Worm (Caenorhabditis elegans) whole organism, L1 larva: ENCODE measurements around the gene his-70.

Experiments used
- C04F5.9 ChIP-seq: sonication (generic microtip); optimal IDR thresholded peaks from 2 replicates; lab custom pipeline; 2016; ENCODE audit warnings: missing genetic modification characterization, missing compliant biosample characterization
- F16B12.6 ChIP-seq: fragments of 150-350 bp; optimal IDR thresholded peaks from 2 replicates; lab custom pipeline; 2014; ENCODE audit warnings: missing biosample characterization, missing genetic modification characterization
- Y116A8C.19 ChIP-seq: sonication (generic microtip); optimal IDR thresholded peaks from 2 replicates; lab custom pipeline; 2016; ENCODE audit warnings: missing compliant biosample characterization, missing genetic modification characterization, borderline replicate concordance
- alr-1 ChIP-seq: fragments of 200-800 bp; sonication (Bioruptor generic); optimal IDR thresholded peaks from 2 replicates; lab custom pipeline; 2018; ENCODE audit warnings: borderline replicate concordance, mild to moderate bottlenecking, missing genetic modification characterization, missing compliant biosample characterization
- ceh-82 ChIP-seq, 3 experiments: fragments of 150-350 bp in 1 of 3; sonication (generic microtip) in 2 of 3; optimal IDR thresholded peaks; 2 replicates each; lab custom pipeline; 2014 to 2017; ENCODE audit warnings: missing biosample characterization in 3 of 3, missing genetic modification characterization in 3 of 3
- dpl-1 ChIP-seq, 3 experiments: fragments of 150-350 bp in 2 of 3; sonication (generic microtip) in 1 of 3; optimal IDR thresholded peaks; 2 replicates each; lab custom pipeline; 2014 to 2017; ENCODE audit warnings: missing biosample characterization in 3 of 3, missing genetic modification characterization in 3 of 3, missing genetic modification reagents in 3 of 3
- dsc-1 ChIP-seq: sonication (generic microtip); optimal IDR thresholded peaks from 2 replicates; lab custom pipeline; 2016; ENCODE audit warnings: mild to moderate bottlenecking, missing genetic modification characterization, missing compliant biosample characterization
- efl-1 ChIP-seq, 4 experiments: fragments of 150-350 bp; optimal IDR thresholded peaks in 3 of 4; peaks in 1 of 4; 1 replicate in 1 of 4; 2 replicates in 3 of 4; lab custom pipeline; 2014; ENCODE audit warnings: missing biosample characterization in 2 of 4, missing genetic modification characterization in 2 of 4, missing genetic modification reagents in 2 of 4
- efl-3 ChIP-seq: fragments of 200-800 bp; sonication (Bioruptor generic); optimal IDR thresholded peaks from 2 replicates; lab custom pipeline; 2018; ENCODE audit warnings: mild to moderate bottlenecking, missing genetic modification characterization, missing compliant biosample characterization
- egl-13 ChIP-seq: sonication (generic microtip); optimal IDR thresholded peaks from 2 replicates; lab custom pipeline; 2016; ENCODE audit warnings: missing genotype, missing genetic modification reagents, missing genetic modification characterization, missing compliant biosample characterization
- elt-2 ChIP-seq: sonication (generic microtip); optimal IDR thresholded peaks from 2 replicates; lab custom pipeline; 2016; ENCODE audit warnings: missing genetic modification characterization, mild to moderate bottlenecking, inconsistent platforms, missing compliant biosample characterization, missing genetic modification reagents
- fkh-10 ChIP-seq: sonication (generic microtip); optimal IDR thresholded peaks from 2 replicates; lab custom pipeline; 2017; ENCODE audit warnings: missing biosample characterization, missing genetic modification reagents, missing genetic modification characterization
- fkh-4 ChIP-seq: sonication (generic microtip); optimal IDR thresholded peaks from 2 replicates; lab custom pipeline; 2016; ENCODE audit warnings: missing compliant biosample characterization, missing genetic modification characterization, borderline replicate concordance
- fkh-8 ChIP-seq: sonication (generic microtip); optimal IDR thresholded peaks from 2 replicates; lab custom pipeline; 2016; ENCODE audit warnings: mild to moderate bottlenecking, missing genetic modification characterization, missing compliant biosample characterization
- hlh-17 ChIP-seq: fragments of 200-800 bp; sonication (Bioruptor generic); optimal IDR thresholded peaks from 2 replicates; lab custom pipeline; 2018; ENCODE audit warnings: missing genetic modification characterization, mild to moderate bottlenecking, missing compliant biosample characterization, moderate library complexity, borderline replicate concordance
- isw-1 ChIP-seq: fragments of 200-800 bp; sonication (Bioruptor generic); IDR thresholded peaks from 2 replicates; pipeline ENCODE4 v1.3.6; 2022; ENCODE audit warnings: missing genetic modification characterization, missing compliant biosample characterization
- jun-1 ChIP-seq: fragments of 150-350 bp; optimal IDR thresholded peaks from 2 replicates; lab custom pipeline; 2014; ENCODE audit warnings: missing biosample characterization, missing genetic modification reagents, missing genetic modification characterization
- lin-14 ChIP-seq: fragments of 200-800 bp; sonication (Bioruptor generic); optimal IDR thresholded peaks from 2 replicates; lab custom pipeline; 2018; ENCODE audit warnings: mild to moderate bottlenecking, missing genetic modification characterization, moderate library complexity, missing compliant biosample characterization
- lsy-2 ChIP-seq, 2 experiments: fragments of 150-350 bp; optimal IDR thresholded peaks; 2 replicates each; lab custom pipeline; 2014; ENCODE audit warnings: missing biosample characterization in 2 of 2, missing genetic modification characterization in 2 of 2
- mab-9 ChIP-seq: fragments of 200-800 bp; sonication (Bioruptor generic); IDR thresholded peaks from 2 replicates; pipeline ENCODE4 v1.3.6; 2022; ENCODE audit warnings: missing genetic modification reagents, missing genetic modification characterization, missing compliant biosample characterization
- nhr-11 ChIP-seq: fragments of 150-350 bp; optimal IDR thresholded peaks from 2 replicates; lab custom pipeline; 2014; ENCODE audit warnings: missing biosample characterization, missing genetic modification characterization
- nhr-12 ChIP-seq: sonication (generic microtip); optimal IDR thresholded peaks from 2 replicates; lab custom pipeline; 2017; ENCODE audit warnings: missing biosample characterization, missing genetic modification characterization
- nhr-19 ChIP-seq: fragments of 200-800 bp; sonication (Bioruptor generic); conservative IDR thresholded peaks from 2 replicates; pipeline ENCODE4 v1.3.6; 2022; ENCODE audit warnings: missing genetic modification characterization, missing compliant biosample characterization
- nhr-28 ChIP-seq: fragments of 150-350 bp; optimal IDR thresholded peaks from 2 replicates; lab custom pipeline; 2014; ENCODE audit warnings: missing biosample characterization, missing genetic modification characterization
- nhr-47 ChIP-seq: sonication (generic microtip); optimal IDR thresholded peaks from 2 replicates; lab custom pipeline; 2016; ENCODE audit warnings: mild to moderate bottlenecking, missing genetic modification characterization, moderate library complexity, missing compliant biosample characterization
- nhr-71 ChIP-seq: sonication (generic microtip); optimal IDR thresholded peaks from 2 replicates; lab custom pipeline; 2016; ENCODE audit warnings: mild to moderate bottlenecking, missing genetic modification characterization, moderate library complexity, missing compliant biosample characterization
- nhr-77 ChIP-seq: fragments of 150-350 bp; optimal IDR thresholded peaks from 2 replicates; lab custom pipeline; 2014; ENCODE audit warnings: missing biosample characterization, missing genetic modification characterization
- nhr-84 ChIP-seq: sonication (generic microtip); optimal IDR thresholded peaks from 2 replicates; lab custom pipeline; 2017; ENCODE audit warnings: missing biosample characterization, missing genetic modification characterization
- pax-3 ChIP-seq: fragments of 200-800 bp; sonication (Bioruptor generic); optimal IDR thresholded peaks from 2 replicates; lab custom pipeline; 2018; ENCODE audit warnings: mild to moderate bottlenecking, missing genetic modification characterization, moderate library complexity, missing compliant biosample characterization
- skn-1 ChIP-seq: fragments of 150-350 bp; optimal IDR thresholded peaks from 2 replicates; lab custom pipeline; 2014; ENCODE audit warnings: missing biosample characterization, missing genetic modification characterization
- snu-23 ChIP-seq: sonication (generic microtip); optimal IDR thresholded peaks from 2 replicates; lab custom pipeline; 2016; ENCODE audit warnings: missing genetic modification characterization, missing compliant biosample characterization
- swsn-7 ChIP-seq: sonication (generic microtip); optimal IDR thresholded peaks from 2 replicates; lab custom pipeline; 2016; ENCODE audit warnings: missing genetic modification characterization, missing compliant biosample characterization
- tbx-2 ChIP-seq: sonication (generic microtip); optimal IDR thresholded peaks from 2 replicates; lab custom pipeline; 2016; ENCODE audit warnings: missing genetic modification characterization, missing compliant biosample characterization
- unc-130 ChIP-seq: fragments of 150-350 bp; optimal IDR thresholded peaks from 2 replicates; lab custom pipeline; 2017; ENCODE audit warnings: missing biosample characterization, missing genetic modification characterization, inconsistent platforms
- unc-86 ChIP-seq: sonication (generic microtip); optimal IDR thresholded peaks from 2 replicates; lab custom pipeline; 2016; ENCODE audit warnings: missing genetic modification characterization, missing compliant biosample characterization
- xbp-1 ChIP-seq: sonication (generic microtip); optimal IDR thresholded peaks from 2 replicates; lab custom pipeline; 2016; ENCODE audit warnings: missing genetic modification characterization, missing compliant biosample characterization
- zag-1 ChIP-seq: fragments of 150-350 bp; optimal IDR thresholded peaks from 2 replicates; lab custom pipeline; 2014; ENCODE audit warnings: missing biosample characterization, missing genetic modification characterization
- ztf-11 ChIP-seq, 2 experiments: sonication (generic microtip); optimal IDR thresholded peaks; 2 replicates each; lab custom pipeline; 2016 to 2017; ENCODE audit warnings: missing genetic modification characterization in 2 of 2, missing biosample characterization in 1 of 2, missing compliant biosample characterization in 1 of 2
- ztf-4 ChIP-seq: fragments of 150-350 bp; optimal IDR thresholded peaks from 2 replicates; lab custom pipeline; 2014; ENCODE audit warnings: missing biosample characterization, missing genetic modification characterization

his-70 gene

ce11 chrIII:4085657-4086056, 25.7 kb upstream of the his-70 start:
- TF ChIP-seq jun-1 (tag; lab: Kevin White, UChicago) (no peak), fkh-8 (tag; lab: Kevin White, UChicago) (peak; percentile 25)

DNA sequence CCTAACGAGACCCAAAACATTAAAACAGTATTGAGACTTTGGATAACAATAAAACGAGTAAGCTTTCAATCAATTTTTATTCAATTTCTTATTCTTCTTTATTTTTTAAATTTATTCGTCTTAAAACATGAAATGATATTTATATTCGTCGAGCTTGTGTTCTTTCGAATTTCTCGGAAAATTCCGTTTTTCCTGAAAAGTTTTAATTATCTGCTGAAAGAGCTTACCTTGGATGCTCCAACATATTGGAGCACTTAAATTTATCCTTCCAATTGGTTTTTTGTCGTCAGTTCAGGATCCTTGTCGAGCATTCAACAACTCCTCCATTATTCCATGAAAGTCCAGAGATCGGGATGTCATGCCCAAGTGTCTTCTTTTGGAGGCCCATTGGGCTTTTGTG, 23.5 kb upstream of the his-70 start:
- TF ChIP-seq egl-13 (tag; lab: Kevin White, UChicago) (no peak), efl-1 (optimal IDR thresholded peaks at IDR 0.05; lab: Kevin White, UChicago) (no peak), efl-1 (GFP tag; optimal IDR thresholded peaks at IDR 0.05 in 1 of 2; lab: Kevin White, UChicago) (peak in 1 of 2 experiments; percentile 68), unc-86 (tag; lab: Kevin White, UChicago) (no peak), alr-1 (tag; lab: Kevin White, UChicago) (no peak), nhr-19 (GFP tag; lab: Robert Waterston, UW) (no peak), nhr-28 (tag; lab: Kevin White, UChicago) (no peak)
- TF ChIP-seq, all 84 proteins: peak for 1

DNA sequence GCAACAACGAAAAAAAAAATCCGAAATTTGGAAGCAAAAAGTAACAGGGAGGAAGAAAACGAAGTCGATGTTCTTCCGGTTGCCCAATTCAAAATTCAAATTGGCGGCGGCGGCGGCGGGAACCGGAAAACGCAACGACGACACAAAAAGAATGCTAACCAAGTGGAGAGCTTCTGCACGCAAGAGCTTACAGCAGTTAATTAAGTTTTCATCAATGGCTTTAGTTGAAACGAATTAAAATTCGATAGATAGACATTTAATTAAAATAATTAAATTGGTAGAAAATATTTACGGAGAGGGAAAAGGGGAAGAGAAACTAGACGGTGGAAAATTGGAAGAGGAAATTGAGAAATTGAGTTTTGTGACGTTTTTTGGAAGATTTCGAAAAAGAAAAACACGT, 10.3 kb upstream of the his-70 start:
- peak; percentile 79 for TF ChIP-seq lin-14 (GFP tag; lab: Kevin White, UChicago)
- TF ChIP-seq tbx-2 (tag; lab: Kevin White, UChicago) = peak; percentile 31
- TF ChIP-seq C04F5.9 (tag; lab: Kevin White, UChicago) = no peak

ce11 chrIII:4068120-4068519, 8.2 kb upstream of the his-70 start:
- TF ChIP-seq Y116A8C.19 (no peak), lin-14 (GFP tag; lab: Kevin White, UChicago) (peak; percentile 49), tbx-2 (tag; lab: Kevin White, UChicago) (no peak)

DNA sequence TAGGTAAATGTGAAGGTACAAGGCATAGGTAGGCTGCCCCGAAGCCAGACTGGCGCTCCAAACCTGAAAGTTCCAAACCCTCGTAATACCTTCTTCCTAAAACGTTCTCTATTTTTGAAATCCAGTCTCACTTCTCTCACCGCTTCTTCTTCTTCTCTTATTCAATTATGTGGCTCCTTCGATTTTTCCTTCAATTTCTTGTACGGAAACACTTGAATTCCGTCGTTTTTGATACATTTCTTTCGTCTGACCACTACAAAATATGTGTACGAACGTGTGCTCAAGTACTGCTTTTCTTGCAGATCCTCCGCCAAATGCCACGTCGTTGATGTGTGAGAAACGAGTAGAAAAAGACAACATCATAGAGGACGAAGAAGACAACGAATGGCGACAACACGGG, 6.4 kb upstream of the his-70 start, which contains the start of gene unc-79:
TSS of gene unc-79 (plus strand) at position 301 of the 400 bp plus-strand sequence.
- TF ChIP-seq efl-3 (no peak), efl-1 (optimal IDR thresholded peaks at IDR 0.05; lab: Kevin White, UChicago) (no peak), efl-1 (GFP tag; optimal IDR thresholded peaks at IDR 0.05 in 1 of 2; lab: Kevin White, UChicago) (peak in 1 of 2 experiments; percentile 64)
- TF ChIP-seq, all 84 proteins: peak for 1

- peak; percentile 72 for TF ChIP-seq fkh-8 (tag; lab: Kevin White, UChicago)
- TF ChIP-seq nhr-84 (tag; lab: Kevin White, UChicago) = no peak
- no peak for TF ChIP-seq unc-130 (tag; lab: Kevin White, UChicago)
- TF ChIP-seq isw-1 (GFP tag; lab: Robert Waterston, UW) = peak; percentile 43
- TF ChIP-seq hlh-17 (GFP tag; lab: Kevin White, UChicago) = no peak
- peak in 1 of 2 experiments; percentile 49 for TF ChIP-seq lsy-2 (tag; optimal IDR thresholded peaks at IDR 0.05; lab: Kevin White, UChicago)
- TF ChIP-seq dpl-1 (GFP tag; optimal IDR thresholded peaks at IDR 0.05; lab: Kevin White, UChicago) = peak in 1 of 3 experiments; percentile 39
- TF ChIP-seq efl-1 (optimal IDR thresholded peaks at IDR 0.05; lab: Kevin White, UChicago) = peak; percentile 22 to 24
- no peak for TF ChIP-seq efl-1 (GFP tag; optimal IDR thresholded peaks at IDR 0.05 in 1 of 2; lab: Kevin White, UChicago)
- no peak for TF ChIP-seq pax-3 (tag; lab: Kevin White, UChicago)
- TF ChIP-seq fkh-4 = no peak
- peak in 2 of 3 experiments; percentile 32 to 87 for TF ChIP-seq ceh-82 (tag; optimal IDR thresholded peaks at IDR 0.05; lab: Kevin White, UChicago)
- no peak for TF ChIP-seq nhr-19 (GFP tag; lab: Robert Waterston, UW)
- peak; percentile 14 for TF ChIP-seq egl-13 (tag; lab: Kevin White, UChicago)
- TF ChIP-seq nhr-11 (tag; lab: Kevin White, UChicago) = no peak
- TF ChIP-seq elt-2 = no peak
- no peak for TF ChIP-seq skn-1 (tag; lab: Kevin White, UChicago)
- no peak for TF ChIP-seq nhr-77 (tag; lab: Kevin White, UChicago)
- peak; percentile 58 for TF ChIP-seq swsn-7 (tag; lab: Kevin White, UChicago)
- TF ChIP-seq nhr-47 (tag; lab: Kevin White, UChicago) = peak; percentile 40
- TF ChIP-seq F16B12.6 (tag; lab: Kevin White, UChicago) = peak; percentile 15
- no peak for TF ChIP-seq mab-9 (GFP tag; lab: Robert Waterston, UW)
- peak; percentile 94 for TF ChIP-seq lin-14 (GFP tag; lab: Kevin White, UChicago)
- no peak for TF ChIP-seq zag-1 (tag; lab: Kevin White, UChicago)
- TF ChIP-seq xbp-1 (tag; lab: Kevin White, UChicago) = peak; percentile 26
- TF ChIP-seq nhr-12 = no peak
- peak; percentile 15 for TF ChIP-seq fkh-10 (GFP tag; lab: Kevin White, UChicago)
- no peak for TF ChIP-seq ztf-11 (tag; optimal IDR thresholded peaks at IDR 0.05; lab: Kevin White, UChicago)
- no peak for TF ChIP-seq efl-3
- peak; percentile 67 for TF ChIP-seq unc-86 (tag; lab: Kevin White, UChicago)
- peak; percentile 11 for TF ChIP-seq dsc-1 (tag; lab: Kevin White, UChicago)
- peak; percentile 49 for TF ChIP-seq snu-23
- TF ChIP-seq ztf-4 = no peak
- TF ChIP-seq nhr-71 (tag; lab: Kevin White, UChicago) = peak; percentile 49
- peak; percentile 60 for TF ChIP-seq tbx-2 (tag; lab: Kevin White, UChicago)
Measured at ce11 chrIII:4063724-4064123, 3.8 kb upstream of the his-70 start.
